Fruit fly (Drosophila melanogaster) whole organism: ENCODE results near the gene CG32445.

Source experiments
- CG8478 ChIP-seq: fragments of >200 bp; optimal IDR thresholded peaks from 2 replicates; lab custom pipeline; 2018; ENCODE audit warnings: inconsistent platforms
- Dll ChIP-seq: fragments of >200 bp; optimal IDR thresholded peaks from 2 replicates; lab custom pipeline; 2017
- pan ChIP-seq: fragments of >200 bp; optimal IDR thresholded peaks from 2 replicates; lab custom pipeline; 2017
- psq ChIP-seq: fragments of >200 bp; optimal IDR thresholded peaks from 2 replicates; lab custom pipeline; 2017
- usp ChIP-seq: fragments of >200 bp; optimal IDR thresholded peaks from 2 replicates; lab custom pipeline; 2017; ENCODE audit warnings: missing biosample characterization, missing genetic modification characterization, mixed read lengths

- no peak for TF ChIP-seq CG8478
- TF ChIP-seq usp = no peak
- TF ChIP-seq pan (lab: Kevin White, UChicago) = no peak
- no peak for TF ChIP-seq psq (lab: Kevin White, UChicago)
- TF ChIP-seq Dll (lab: Kevin White, UChicago) = no peak
These were observed 44.8 kb upstream of the CG32445 start for dm6 chr3L:21594408-21594807.
